Worm (Caenorhabditis elegans) whole organism, L1 larva: ENCODE data around the gene Y22D7AL.16.

Experiments
- aly-2 ChIP-seq: fragments of 150-350 bp; optimal IDR thresholded peaks from 2 replicates; lab custom pipeline; 2014; ENCODE audit warnings: missing biosample characterization, missing genetic modification characterization
- egl-27 ChIP-seq, 2 experiments: fragments of 150-350 bp in 1 of 2; sonication (generic microtip); optimal IDR thresholded peaks; 3 replicates each; lab custom pipeline; 2017 to 2018; ENCODE audit warnings: missing biosample characterization in 2 of 2, missing genetic modification characterization in 2 of 2, missing genetic modification reagents in 2 of 2
- mep-1 ChIP-seq: fragments of 150-350 bp; optimal IDR thresholded peaks from 2 replicates; lab custom pipeline; 2014; ENCODE audit warnings: missing biosample characterization, missing genetic modification characterization
- nhr-28 ChIP-seq: fragments of 150-350 bp; optimal IDR thresholded peaks from 2 replicates; lab custom pipeline; 2014; ENCODE audit warnings: missing biosample characterization, missing genetic modification characterization
- nhr-90 ChIP-seq: sonication (generic microtip); optimal IDR thresholded peaks from 2 replicates; lab custom pipeline; 2016; ENCODE audit warnings: mild to moderate bottlenecking, missing genetic modification characterization, missing compliant biosample characterization; ENCODE audit not compliant: poor library complexity
- unc-62 ChIP-seq: fragments of 150-350 bp; optimal IDR thresholded peaks from 2 replicates; lab custom pipeline; 2014; ENCODE audit warnings: missing biosample characterization, missing genetic modification reagents, missing genetic modification characterization
- unc-86 ChIP-seq: sonication (generic microtip); optimal IDR thresholded peaks from 2 replicates; lab custom pipeline; 2016; ENCODE audit warnings: missing genetic modification characterization, missing compliant biosample characterization

DNA sequence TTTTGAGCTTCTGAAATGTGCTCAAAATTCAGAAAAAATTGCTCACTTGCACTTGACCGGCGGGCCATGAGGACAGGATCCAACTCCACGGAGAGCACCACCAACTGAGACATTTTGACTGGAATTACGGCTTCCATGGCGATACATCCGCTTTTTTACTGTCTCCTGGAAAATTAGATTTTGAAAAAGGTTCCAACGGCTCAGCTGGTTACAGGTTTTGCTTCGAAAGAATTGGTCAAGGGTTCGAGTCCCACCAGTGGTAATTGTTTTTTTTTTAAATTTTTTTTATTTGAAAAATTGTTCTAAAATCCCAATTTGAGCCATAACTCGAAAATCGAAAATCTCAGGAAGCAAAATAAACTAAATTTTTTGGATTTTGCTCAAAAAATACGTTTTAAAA is 2.6 kb downstream of the Y22D7AL.16 start:
- no peak for TF ChIP-seq unc-62 (GFP tag; lab: Kevin White, UChicago)
- no peak for TF ChIP-seq unc-86
- TF ChIP-seq aly-2 (tag; lab: Kevin White, UChicago) = no peak
- no peak for TF ChIP-seq nhr-28 (tag; lab: Kevin White, UChicago)
- no peak for TF ChIP-seq nhr-90 (tag; lab: Kevin White, UChicago)
- no peak for TF ChIP-seq mep-1 (tag; lab: Kevin White, UChicago)
- no peak for TF ChIP-seq egl-27 (tag; optimal IDR thresholded peaks at IDR 0.05; lab: Kevin White, UChicago)
